Fruit fly (Drosophila melanogaster) whole organism, embryonic: Measurements from ENCODE around the gene CG3337.

Source experiments
- Aef1 ChIP-seq: fragments of 200-800 bp; sonication (Bioruptor generic); IDR thresholded peaks from 3 replicates; pipeline ENCODE4 v1.3.6; 2022; ENCODE audit warnings: missing biosample characterization, missing genetic modification characterization
- B-H1 ChIP-seq: fragments of 200-800 bp; sonication (Bioruptor generic); IDR thresholded peaks from 3 replicates; pipeline ENCODE4 v1.3.6; 2022; ENCODE audit warnings: missing biosample characterization, missing genetic modification characterization
- Blimp-1 ChIP-seq: fragments of 200-800 bp; sonication (Bioruptor generic); optimal IDR thresholded peaks from 3 replicates; lab custom pipeline; 2018; ENCODE audit warnings: missing biosample characterization, missing genetic modification characterization, mild to moderate bottlenecking, moderate library complexity, missing genetic modification reagents
- CG10654 ChIP-seq: fragments of 200-800 bp; sonication (Bioruptor generic); optimal IDR thresholded peaks from 2 replicates; lab custom pipeline; 2016; ENCODE audit warnings: missing biosample characterization, missing genetic modification characterization
- CG10959 ChIP-seq: fragments of 200-800 bp; sonication (Bioruptor generic); IDR thresholded peaks from 2 replicates; pipeline ENCODE4 v1.3.6; 2022; ENCODE audit warnings: missing biosample characterization, missing genetic modification characterization
- CG11456 ChIP-seq: fragments of 200-800 bp; sonication (Bioruptor generic); IDR thresholded peaks from 3 replicates; pipeline ENCODE4 v1.3.6; 2022; ENCODE audit warnings: missing biosample characterization, missing genetic modification characterization
- CG11560 ChIP-seq: fragments of 200-800 bp; sonication (Bioruptor generic); IDR thresholded peaks from 3 replicates; pipeline ENCODE4 v1.3.6; 2022; ENCODE audit warnings: missing biosample characterization, missing genetic modification characterization
- CG12155 ChIP-seq: fragments of 200-800 bp; sonication (Bioruptor generic); optimal IDR thresholded peaks from 3 replicates; lab custom pipeline; 2016; ENCODE audit warnings: missing biosample characterization, missing genetic modification characterization
- CG12299 ChIP-seq: fragments of 200-800 bp; sonication (Bioruptor generic); optimal IDR thresholded peaks from 2 replicates; lab custom pipeline; 2018; ENCODE audit warnings: missing biosample characterization, mild to moderate bottlenecking, missing genetic modification characterization
- CG12769 ChIP-seq: fragments of 200-800 bp; sonication (Bioruptor generic); optimal IDR thresholded peaks from 2 replicates; lab custom pipeline; 2019; ENCODE audit warnings: missing biosample characterization, mild to moderate bottlenecking, missing genetic modification characterization, moderate library complexity
- CG13296 ChIP-seq: fragments of 200-800 bp; sonication (Bioruptor generic); optimal IDR thresholded peaks from 3 replicates; lab custom pipeline; 2018; ENCODE audit warnings: missing biosample characterization, mild to moderate bottlenecking, missing genetic modification characterization
- CG14860 ChIP-seq: fragments of 200-800 bp; sonication (Bioruptor generic); IDR thresholded peaks from 3 replicates; pipeline ENCODE4 v1.3.6; 2022; ENCODE audit warnings: missing biosample characterization, missing genetic modification characterization; ENCODE audit not compliant: partially characterized antibody
- CG1529 ChIP-seq: fragments of 200-800 bp; sonication (Bioruptor generic); optimal IDR thresholded peaks from 3 replicates; lab custom pipeline; 2018; ENCODE audit warnings: missing biosample characterization, missing genetic modification characterization
- CG17385 ChIP-seq: fragments of 200-800 bp; sonication (Bioruptor generic); optimal IDR thresholded peaks from 3 replicates; lab custom pipeline; 2018; ENCODE audit warnings: missing biosample characterization, mild to moderate bottlenecking, missing genetic modification characterization
- CG2712 ChIP-seq: fragments of 200-800 bp; optimal IDR thresholded peaks from 3 replicates; lab custom pipeline; 2019; ENCODE audit warnings: missing biosample characterization, mild to moderate bottlenecking, missing genetic modification characterization, moderate library complexity
- CG30431 ChIP-seq: fragments of 200-800 bp; sonication (Bioruptor generic); optimal IDR thresholded peaks from 2 replicates; lab custom pipeline; 2017; ENCODE audit warnings: missing biosample characterization, missing genetic modification characterization
- CG34224 ChIP-seq: fragments of 200-800 bp; sonication (Bioruptor generic); IDR thresholded peaks from 3 replicates; pipeline ENCODE4 v1.3.6; 2022; ENCODE audit warnings: missing biosample characterization, missing genetic modification characterization; ENCODE audit not compliant: partially characterized antibody
- CG34376 ChIP-seq: fragments of 200-800 bp; sonication (Bioruptor generic); optimal IDR thresholded peaks from 2 replicates; lab custom pipeline; 2018; ENCODE audit warnings: missing biosample characterization, mild to moderate bottlenecking, missing genetic modification characterization
- CG6654 ChIP-seq: fragments of 200-800 bp; sonication (Bioruptor generic); optimal IDR thresholded peaks from 2 replicates; lab custom pipeline; 2017; ENCODE audit warnings: missing biosample characterization, mild to moderate bottlenecking, missing genetic modification characterization
- CG7556 ChIP-seq: fragments of 200-800 bp; sonication (Bioruptor generic); optimal IDR thresholded peaks from 2 replicates; lab custom pipeline; 2017; ENCODE audit warnings: missing biosample characterization, mild to moderate bottlenecking, missing genetic modification characterization
- CG8281 ChIP-seq: fragments of 200-800 bp; sonication (Bioruptor generic); optimal IDR thresholded peaks from 2 replicates; lab custom pipeline; 2018; ENCODE audit warnings: missing biosample characterization, mild to moderate bottlenecking, missing genetic modification characterization, moderate library complexity
- CG9437 ChIP-seq: fragments of 200-800 bp; sonication (Bioruptor generic); optimal IDR thresholded peaks from 2 replicates; lab custom pipeline; 2018; ENCODE audit warnings: missing biosample characterization, mild to moderate bottlenecking, missing genetic modification characterization
- CG9876 ChIP-seq: fragments of 200-800 bp; sonication (Bioruptor generic); optimal IDR thresholded peaks from 2 replicates; lab custom pipeline; 2016; ENCODE audit warnings: missing biosample characterization, missing genetic modification characterization
- Dek ChIP-seq: fragments of 200-800 bp; sonication (Bioruptor generic); optimal IDR thresholded peaks from 3 replicates; lab custom pipeline; 2019; ENCODE audit warnings: missing biosample characterization, mild to moderate bottlenecking, missing genetic modification characterization, moderate library complexity
- E2f2 ChIP-seq: fragments of 200-800 bp; sonication (Bioruptor generic); IDR thresholded peaks from 2 replicates; pipeline ENCODE4 v1.3.6; 2022; ENCODE audit warnings: missing biosample characterization, missing genetic modification characterization
- Hey ChIP-seq: fragments of 200-800 bp; sonication (Bioruptor generic); optimal IDR thresholded peaks from 3 replicates; lab custom pipeline; 2018; ENCODE audit warnings: missing biosample characterization, mild to moderate bottlenecking, missing genetic modification characterization
- NFAT ChIP-seq: fragments of 200-800 bp; sonication (Bioruptor generic); IDR thresholded peaks from 2 replicates; pipeline ENCODE4 v1.3.6; 2022; ENCODE audit warnings: missing biosample characterization, missing genetic modification characterization
- Rfx ChIP-seq: fragments of 200-800 bp; sonication (Bioruptor generic); IDR thresholded peaks from 2 replicates; pipeline ENCODE4 v1.3.6; 2022; ENCODE audit warnings: missing biosample characterization, missing genetic modification characterization
- Sin3A ChIP-seq: fragments of >200 bp; optimal IDR thresholded peaks from 2 replicates; lab custom pipeline; 2018
- Xrp1 ChIP-seq: fragments of 200-800 bp; sonication (Bioruptor generic); IDR thresholded peaks from 2 replicates; pipeline ENCODE4 v1.3.6; 2022; ENCODE audit warnings: missing biosample characterization, missing genetic modification characterization
- YL-1 ChIP-seq: fragments of 200-800 bp; sonication (Bioruptor generic); optimal IDR thresholded peaks from 3 replicates; lab custom pipeline; 2017; ENCODE audit warnings: missing biosample characterization, mild to moderate bottlenecking, missing genetic modification characterization
- al ChIP-seq: fragments of 200-800 bp; sonication (Bioruptor generic); IDR thresholded peaks from 2 replicates; pipeline ENCODE4 v1.3.6; 2022; ENCODE audit warnings: missing biosample characterization, missing genetic modification characterization
- amos ChIP-seq: fragments of 200-800 bp; sonication (Bioruptor generic); IDR thresholded peaks from 2 replicates; pipeline ENCODE4 v1.3.6; 2022; ENCODE audit warnings: missing biosample characterization, missing genetic modification characterization; ENCODE audit not compliant: partially characterized antibody
- chinmo ChIP-seq: fragments of 200-800 bp; sonication (Bioruptor generic); IDR thresholded peaks from 4 replicates; pipeline ENCODE4 v1.3.6; 2022; ENCODE audit warnings: missing biosample characterization, missing genetic modification characterization; ENCODE audit not compliant: partially characterized antibody
- dan ChIP-seq: fragments of 200-800 bp; sonication (Bioruptor generic); IDR thresholded peaks from 2 replicates; pipeline ENCODE4 v1.3.6; 2022; ENCODE audit warnings: missing biosample characterization, missing genetic modification characterization
- dm ChIP-seq: fragments of 200-800 bp; sonication (Bioruptor generic); optimal IDR thresholded peaks from 3 replicates; lab custom pipeline; 2016; ENCODE audit warnings: missing biosample characterization, missing genetic modification characterization
- fd96Cb ChIP-seq: fragments of 200-800 bp; sonication (Bioruptor generic); optimal IDR thresholded peaks from 2 replicates; lab custom pipeline; 2018; ENCODE audit warnings: missing biosample characterization, mild to moderate bottlenecking, missing genetic modification characterization, moderate library complexity
- gce ChIP-seq: fragments of 200-800 bp; sonication (Bioruptor generic); IDR thresholded peaks from 3 replicates; pipeline ENCODE4 v1.3.6; 2022; ENCODE audit warnings: missing biosample characterization, missing genetic modification characterization
- lilli ChIP-seq: fragments of 200-800 bp; sonication (Bioruptor generic); optimal IDR thresholded peaks from 3 replicates; lab custom pipeline; 2016; ENCODE audit warnings: missing biosample characterization, missing genetic modification characterization
- lov ChIP-seq, 2 experiments: fragments of 200-800 bp in 1 of 2; fragments of >200 bp in 1 of 2; sonication (Bioruptor generic) in 1 of 2; IDR thresholded peaks in 1 of 2; optimal IDR thresholded peaks in 1 of 2; 2 replicates in 1 of 2; 3 replicates in 1 of 2; pipeline versions ENCODE4 v1.3.6 to Lab custom; 2017 to 2022; ENCODE audit warnings: missing biosample characterization in 1 of 2, missing genetic modification characterization in 1 of 2
- mam ChIP-seq: fragments of 200-800 bp; sonication (Bioruptor generic); optimal IDR thresholded peaks from 3 replicates; lab custom pipeline; 2016; ENCODE audit warnings: missing biosample characterization, missing genetic modification characterization
- onecut ChIP-seq: fragments of 200-800 bp; sonication (Bioruptor generic); IDR thresholded peaks from 2 replicates; pipeline ENCODE4 v1.3.6; 2022; ENCODE audit warnings: missing biosample characterization, missing genetic modification characterization
- otp ChIP-seq: fragments of 200-800 bp; sonication (Bioruptor generic); IDR thresholded peaks from 3 replicates; pipeline ENCODE4, ENCODE4 v1.3.6; 2022; ENCODE audit warnings: missing biosample characterization, missing genetic modification characterization
- pb ChIP-seq: fragments of 200-800 bp; sonication (Bioruptor generic); optimal IDR thresholded peaks from 3 replicates; lab custom pipeline; 2016; ENCODE audit warnings: missing biosample characterization, missing genetic modification characterization
- row ChIP-seq: fragments of 200-800 bp; sonication (Bioruptor generic); IDR thresholded peaks from 3 replicates; pipeline ENCODE4 v1.3.6; 2022; ENCODE audit warnings: missing biosample characterization, missing genetic modification characterization
- salm ChIP-seq: fragments of 200-800 bp; sonication (Bioruptor generic); optimal IDR thresholded peaks from 2 replicates; lab custom pipeline; 2018; ENCODE audit warnings: missing biosample characterization, mild to moderate bottlenecking, missing genetic modification characterization
- shn ChIP-seq: fragments of 200-800 bp; sonication (Bioruptor generic); optimal IDR thresholded peaks from 3 replicates; lab custom pipeline; 2016; ENCODE audit warnings: missing biosample characterization, missing genetic modification characterization
- stwl ChIP-seq: fragments of 200-800 bp; sonication (Bioruptor generic); optimal IDR thresholded peaks from 3 replicates; lab custom pipeline; 2018; ENCODE audit warnings: missing biosample characterization, mild to moderate bottlenecking, missing genetic modification characterization, moderate library complexity
- vvl ChIP-seq: fragments of 200-800 bp; sonication (Bioruptor generic); IDR thresholded peaks from 2 replicates; pipeline ENCODE4 v1.3.6; 2022; ENCODE audit warnings: missing biosample characterization, missing genetic modification characterization
- wdn ChIP-seq: fragments of 200-800 bp; sonication (Bioruptor generic); IDR thresholded peaks from 2 replicates; pipeline ENCODE4 v1.3.6; 2022; ENCODE audit warnings: missing biosample characterization, missing genetic modification characterization
- wor ChIP-seq: fragments of 200-800 bp; sonication (Bioruptor generic); IDR thresholded peaks from 2 replicates; pipeline ENCODE4 v1.3.6; 2022; ENCODE audit warnings: missing biosample characterization, missing genetic modification characterization

CG3337 gene

DNA sequence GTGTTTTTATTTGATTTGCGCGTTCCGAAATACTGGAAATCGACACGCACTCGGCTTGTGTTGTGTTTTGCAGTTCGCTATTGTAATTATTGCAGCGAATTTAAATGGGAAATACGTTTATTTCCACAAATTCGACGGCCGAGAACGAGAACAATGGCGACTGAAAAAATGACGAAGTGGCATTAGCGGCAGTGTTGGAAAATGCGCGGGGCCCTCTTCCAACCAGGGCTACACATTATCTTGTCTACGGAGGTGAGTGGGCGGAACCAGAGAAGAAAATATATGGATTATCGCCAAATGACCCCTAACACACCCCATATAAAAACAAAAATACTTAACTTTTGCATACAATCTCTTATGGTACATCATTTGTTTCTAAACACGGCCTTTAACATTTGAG is 45.5 kb upstream of the CG3337 start, which contains the start of gene Rab1 (continued):
- TF ChIP-seq NFAT (peak; percentile 68), CG11456 (GFP tag; lab: Robert Waterston, UW) (peak; percentile 73; the same call in 2 of the 3 replicates), CG1529 (GFP tag; lab: Kevin White, UChicago) (no peak), shn (GFP tag; lab: Kevin White, UChicago) (peak; percentile 26), YL-1 (peak; percentile 91), lov (optimal IDR thresholded peaks at IDR 0.05; lab: Kevin White, UChicago) (no peak), lov (GFP tag; IDR thresholded peaks at IDR 0.05; lab: Robert Waterston, UW) (0 out of 3 replicates have a peak, but pooled peaks have one; percentile 31), chinmo (0 out of 4 replicates have a peak, but pooled peaks have one; percentile 60), CG12769 (tag; lab: Kevin White, UChicago) (peak; percentile 73), row (GFP tag; lab: Robert Waterston, UW) (peak; percentile 42; the same call in 1 of the 3 replicates), dm (GFP tag; lab: Kevin White, UChicago) (peak; percentile 56), CG6654 (GFP tag; lab: Kevin White, UChicago) (no peak), CG14860 (GFP tag; lab: Robert Waterston, UW) (no peak), E2f2 (no peak), Rfx (GFP tag; lab: Robert Waterston, UW) (peak; percentile 70), Hey (no peak), CG7556 (GFP tag; lab: Kevin White, UChicago) (no peak), vvl (GFP tag; lab: Robert Waterston, UW) (peak; percentile 71), CG12299 (tag; lab: Kevin White, UChicago) (peak; percentile 9), CG34376 (peak; percentile 54), CG12155 (GFP tag; lab: Kevin White, UChicago) (peak; percentile 23), al (0 out of 2 replicates have a peak, but pooled peaks have one; percentile 11), CG9437 (GFP tag; lab: Kevin White, UChicago) (peak; percentile 18), otp (GFP tag; lab: Robert Waterston, UW) (no peak), salm (tag; lab: Kevin White, UChicago) (no peak), pb (peak; percentile 39), CG17385 (GFP tag; lab: Kevin White, UChicago) (peak; percentile 19), CG13296 (GFP tag; lab: Kevin White, UChicago) (peak; percentile 25), Sin3A (peak; percentile 12), CG10959 (GFP tag; lab: Robert Waterston, UW) (0 out of 2 replicates have a peak, but pooled peaks have one; percentile 8), CG34224 (GFP tag; lab: Robert Waterston, UW) (no peak), Blimp-1 (GFP tag; lab: Kevin White, UChicago) (peak; percentile 74), CG9876 (peak; percentile 21), CG10654 (peak; percentile 4), amos (GFP tag; lab: Robert Waterston, UW) (peak; percentile 28; the same call in 1 of the 2 replicates), wor (no peak), fd96Cb (tag; lab: Kevin White, UChicago) (no peak), CG2712 (tag; lab: Kevin White, UChicago) (peak; percentile 43), onecut (GFP tag; lab: Robert Waterston, UW) (peak; percentile 44; the same call in 1 of the 2 replicates), wdn (GFP tag; lab: Robert Waterston, UW) (no peak), mam (GFP tag; lab: Kevin White, UChicago) (peak; percentile 54), B-H1 (GFP tag; lab: Robert Waterston, UW) (no peak), gce (GFP tag; lab: Robert Waterston, UW) (no peak), CG8281 (tag; lab: Kevin White, UChicago) (peak; percentile 25), stwl (tag; lab: Kevin White, UChicago) (peak; percentile 56), Xrp1 (GFP tag; lab: Robert Waterston, UW) (0 out of 2 replicates have a peak, but pooled peaks have one; percentile 33), lilli (peak; percentile 58), dan (GFP tag; lab: Robert Waterston, UW) (no peak), CG11560 (tag; lab: Robert Waterston, UW) (no peak), Aef1 (GFP tag; lab: Robert Waterston, UW) (no peak), CG30431 (no peak), Dek (peak; percentile 18)
